Fruit fly (Drosophila melanogaster) whole organism: Measurements from ENCODE around the gene Nubp2.

Experiments
- CG8478 ChIP-seq: fragments of >200 bp; optimal IDR thresholded peaks from 2 replicates; lab custom pipeline; 2018; ENCODE audit warnings: inconsistent platforms
- EcR ChIP-seq, 2 experiments: fragments of >200 bp; optimal IDR thresholded peaks; 2 replicates each; lab custom pipeline; 2017; ENCODE audit warnings: missing biosample characterization in 2 of 2, missing genetic modification characterization in 2 of 2, missing genetic modification reagents in 2 of 2
- pan ChIP-seq: fragments of >200 bp; optimal IDR thresholded peaks from 2 replicates; lab custom pipeline; 2017
- psq ChIP-seq: fragments of >200 bp; optimal IDR thresholded peaks from 2 replicates; lab custom pipeline; 2017
- usp ChIP-seq: fragments of >200 bp; optimal IDR thresholded peaks from 2 replicates; lab custom pipeline; 2017; ENCODE audit warnings: missing biosample characterization, missing genetic modification characterization, mixed read lengths

dm6 chr3L:20518805-20519503 lies 7.4 kb upstream of the Nubp2 start, which contains the start of gene BNIP3:
- TF ChIP-seq EcR (GFP tag; optimal IDR thresholded peaks at IDR 0.05; lab: Kevin White, UChicago) (no peak), pan (lab: Kevin White, UChicago) (no peak), psq (lab: Kevin White, UChicago) (no peak), CG8478 (lab: Kevin White, UChicago) (no peak), usp (no peak)
